Worm (Caenorhabditis elegans): Measurements from ENCODE around the gene F09G8.10.

Gene F09G8.10

DNA sequence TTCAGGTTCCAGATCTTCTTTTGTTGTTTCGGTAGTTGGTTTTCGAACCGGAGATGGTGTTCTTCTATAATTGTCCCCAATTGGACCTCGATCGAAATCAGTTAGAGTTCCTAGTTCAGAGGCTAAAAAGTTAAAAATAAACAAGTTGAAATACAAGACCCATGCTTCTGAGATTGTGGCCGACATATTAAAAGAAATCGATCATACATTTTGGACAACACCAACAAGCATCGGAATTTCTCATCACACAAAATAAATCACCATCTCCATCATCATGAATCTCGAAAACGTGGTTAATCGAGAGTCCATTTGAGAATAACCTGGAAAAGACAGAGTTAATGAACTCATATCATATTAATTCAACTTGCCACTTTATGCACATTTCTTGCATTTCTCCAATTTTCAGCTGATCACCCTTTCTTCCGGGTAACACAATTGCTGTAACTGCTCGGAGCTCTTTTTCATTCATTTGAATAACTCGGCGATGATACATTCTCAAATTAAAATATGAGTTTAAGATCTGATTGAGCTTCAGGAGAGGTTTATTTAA lies at the start of gene F09G8.10, which contains the start of gene mps-4:
Gene F09G8.10 (minus strand): TSS at position 500 of the 550 bp plus-strand sequence.
Gene mps-4 (minus strand): TSS at position 101 of the 550 bp plus-strand sequence.
- TF ChIP-seq ama-1 (optimal IDR thresholded peaks at IDR 0.05), result no peak
- no peak for TF ChIP-seq sea-2 (GFP tag; optimal IDR thresholded peaks at IDR 0.05)
- no peak for TF ChIP-seq egl-27 (tag; optimal IDR thresholded peaks at IDR 0.05)
- no peak for TF ChIP-seq tbx-2 (tag; optimal IDR thresholded peaks at IDR 0.05)
- no peak for TF ChIP-seq jun-1 (tag; optimal IDR thresholded peaks at IDR 0.05)
- TF ChIP-seq ceh-28 (tag; optimal IDR thresholded peaks at IDR 0.05), result no peak
- TF ChIP-seq pqm-1 (tag; optimal IDR thresholded peaks at IDR 0.05), result no peak
- TF ChIP-seq fkh-10 (GFP tag; optimal IDR thresholded peaks at IDR 0.05), result no peak
- TF ChIP-seq nhr-43 (tag; optimal IDR thresholded peaks at IDR 0.05; ENCODE audit: poor library complexity, severe bottlenecking), result no peak
- no peak for TF ChIP-seq daf-12 (tag; optimal IDR thresholded peaks at IDR 0.05)
- no peak for TF ChIP-seq skn-1 (tag; optimal IDR thresholded peaks at IDR 0.05)
- no peak for TF ChIP-seq hmg-11 (tag; optimal IDR thresholded peaks at IDR 0.05)
- TF ChIP-seq unc-39 (tag; optimal IDR thresholded peaks at IDR 0.05), result no peak
- TF ChIP-seq nhr-77 (tag; optimal IDR thresholded peaks at IDR 0.05), result no peak
- no peak for TF ChIP-seq nhr-12 (tag; optimal IDR thresholded peaks at IDR 0.05)
- no peak for TF ChIP-seq mml-1 (tag; optimal IDR thresholded peaks at IDR 0.05)
- TF ChIP-seq elt-3 (tag; optimal IDR thresholded peaks at IDR 0.05), result no peak

DNA sequence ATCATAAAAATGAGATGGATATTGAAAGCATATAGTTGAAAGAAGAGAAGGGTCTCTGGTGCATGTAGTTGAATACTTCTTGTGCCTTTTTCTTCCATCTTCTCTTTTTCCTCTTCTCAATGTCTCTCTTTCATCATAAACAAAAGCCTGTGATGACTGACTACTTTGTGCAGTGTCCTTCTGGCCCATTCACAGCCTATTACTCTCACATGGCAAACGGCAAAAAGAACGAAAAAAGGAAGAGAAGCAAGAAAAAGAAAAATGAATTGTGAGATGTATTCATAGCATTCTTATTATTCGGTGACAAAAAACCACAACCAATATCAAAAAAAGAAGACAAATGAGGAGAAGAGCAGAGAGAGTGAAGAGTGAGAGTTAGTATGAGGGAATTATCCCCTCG lies 49.2 kb upstream of the F09G8.10 start:
- TF ChIP-seq unc-62 (GFP tag; optimal IDR thresholded peaks at IDR 0.05) (no peak), lsy-12 (tag; optimal IDR thresholded peaks at IDR 0.05) (no peak), hmg-11 (tag; optimal IDR thresholded peaks at IDR 0.05) (no peak), elt-2 (tag; optimal IDR thresholded peaks at IDR 0.05) (no peak), nhr-76 (tag; optimal IDR thresholded peaks at IDR 0.05) (no peak), zag-1 (tag; optimal IDR thresholded peaks at IDR 0.05) (no peak), nfya-1 (tag; optimal IDR thresholded peaks at IDR 0.05; ENCODE audit: insufficient read depth) (peak; percentile 3), ztf-11 (tag; optimal IDR thresholded peaks at IDR 0.05) (no peak)

DNA sequence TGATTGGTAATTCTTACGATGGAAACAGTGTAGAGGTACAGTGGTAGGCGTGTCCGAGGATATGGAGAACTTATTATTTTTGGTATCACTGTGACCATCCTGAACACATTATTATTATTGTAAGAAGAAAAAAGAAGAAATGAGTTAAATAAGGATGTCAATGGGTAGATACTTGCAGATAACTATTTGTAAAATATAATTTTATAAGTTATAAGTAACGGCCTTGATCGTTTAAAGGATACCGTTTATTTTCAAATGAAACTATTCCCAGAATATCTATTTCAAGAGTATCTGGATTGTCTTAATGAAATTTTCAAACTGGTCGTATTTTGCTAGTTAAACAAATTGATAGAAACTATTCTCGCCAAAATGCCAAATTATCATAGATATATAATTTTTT lies 48.2 kb upstream of the F09G8.10 start, which contains the start of gene F10E9.10:
Gene F10E9.10 (minus strand): TSS at position 101 of the 400 bp plus-strand sequence.
- TF ChIP-seq ztf-4 (tag; optimal IDR thresholded peaks at IDR 0.05) (no peak), elt-3 (tag; optimal IDR thresholded peaks at IDR 0.05) (no peak), sea-2 (GFP tag; optimal IDR thresholded peaks at IDR 0.05) (no peak), pqm-1 (tag; optimal IDR thresholded peaks at IDR 0.05) (no peak), ceh-28 (tag; optimal IDR thresholded peaks at IDR 0.05) (no peak), egl-27 (tag; optimal IDR thresholded peaks at IDR 0.05) (no peak), nhr-43 (tag; optimal IDR thresholded peaks at IDR 0.05; ENCODE audit: poor library complexity, severe bottlenecking) (no peak)

- no peak for TF ChIP-seq ztf-11 (tag; optimal IDR thresholded peaks at IDR 0.05)
- peak; percentile 61 for TF ChIP-seq hmg-11 (tag; optimal IDR thresholded peaks at IDR 0.05)
- peak; percentile 2 for TF ChIP-seq pqm-1 (tag; optimal IDR thresholded peaks at IDR 0.05)
- no peak for TF ChIP-seq tbx-2 (tag; optimal IDR thresholded peaks at IDR 0.05)
- TF ChIP-seq fkh-10 (GFP tag; optimal IDR thresholded peaks at IDR 0.05), result no peak
- no peak for TF ChIP-seq nhr-12 (tag; optimal IDR thresholded peaks at IDR 0.05)
- TF ChIP-seq elt-2 (tag; optimal IDR thresholded peaks at IDR 0.05), result peak; percentile 2
- peak; percentile 76 for TF ChIP-seq snpc-4 (tag; optimal IDR thresholded peaks at IDR 0.05)
- TF ChIP-seq nfya-1 (tag; optimal IDR thresholded peaks at IDR 0.05; ENCODE audit: insufficient read depth), result peak; percentile 86
- TF ChIP-seq ceh-28 (tag; optimal IDR thresholded peaks at IDR 0.05), result peak; percentile 26
- peak; percentile 55 for TF ChIP-seq R02D3.7 (tag; optimal IDR thresholded peaks at IDR 0.05)
- TF ChIP-seq nhr-28 (tag; optimal IDR thresholded peaks at IDR 0.05), result no peak
- no peak for TF ChIP-seq nhr-67 (tag; optimal IDR thresholded peaks at IDR 0.05)
- peak; percentile 84 for TF ChIP-seq pha-4 (tag; optimal IDR thresholded peaks at IDR 0.05)
- peak; percentile 83 for TF ChIP-seq nhr-43 (tag; optimal IDR thresholded peaks at IDR 0.05; ENCODE audit: poor library complexity, severe bottlenecking)
- peak; percentile 84 for TF ChIP-seq lin-15B (tag; optimal IDR thresholded peaks at IDR 0.05)
- TF ChIP-seq nhr-23 (tag; optimal IDR thresholded peaks at IDR 0.05), result peak; percentile 84
- no peak for TF ChIP-seq ceh-82 (tag; optimal IDR thresholded peaks at IDR 0.05)
- no peak for TF ChIP-seq unc-62 (GFP tag; optimal IDR thresholded peaks at IDR 0.05)
- TF ChIP-seq egl-27 (tag; optimal IDR thresholded peaks at IDR 0.05), result no peak
- no peak for TF ChIP-seq mml-1 (tag; optimal IDR thresholded peaks at IDR 0.05)
- TF ChIP-seq ama-1 (optimal IDR thresholded peaks at IDR 0.05), result peak; percentile 20
- TF ChIP-seq eor-1 (tag; optimal IDR thresholded peaks at IDR 0.05), result no peak
- peak; percentile 50 for TF ChIP-seq lsy-12 (tag; optimal IDR thresholded peaks at IDR 0.05)
- no peak for TF ChIP-seq sea-2 (GFP tag; optimal IDR thresholded peaks at IDR 0.05)
- peak; percentile 76 for TF ChIP-seq nhr-25 (tag; optimal IDR thresholded peaks at IDR 0.05)
- TF ChIP-seq nhr-77 (tag; optimal IDR thresholded peaks at IDR 0.05), result no peak
- TF ChIP-seq egl-5 (tag; optimal IDR thresholded peaks at IDR 0.05), result peak; percentile 64
- TF ChIP-seq lin-39 (tag; optimal IDR thresholded peaks at IDR 0.05), result peak; percentile 40
- no peak for TF ChIP-seq jun-1 (tag; optimal IDR thresholded peaks at IDR 0.05)
- no peak for TF ChIP-seq ceh-9 (tag; optimal IDR thresholded peaks at IDR 0.05)
Observed at ce11 chrIII:8319100-8319499, 47.1 kb upstream of the F09G8.10 start, which contains the start of gene F10E9.11. F10E9.11 (minus strand) TSS chrIII:8319260.
